Worm (Caenorhabditis elegans) whole organism, L2 larva: ENCODE results near the gene W06G6.17.

Source experiments
- R02D3.7 ChIP-seq: fragments of 150-350 bp; optimal IDR thresholded peaks from 2 replicates; lab custom pipeline; 2014; ENCODE audit warnings: missing biosample characterization, missing genetic modification characterization
- lin-39 ChIP-seq: fragments of 150-350 bp; optimal IDR thresholded peaks from 2 replicates; lab custom pipeline; 2014; ENCODE audit warnings: missing biosample characterization, missing genetic modification reagents, missing genetic modification characterization
- nhr-11 ChIP-seq: fragments of 150-350 bp; optimal IDR thresholded peaks from 2 replicates; lab custom pipeline; 2014; ENCODE audit warnings: missing biosample characterization, missing genetic modification characterization
- skn-1 ChIP-seq: sonication (generic microtip); optimal IDR thresholded peaks from 2 replicates; lab custom pipeline; 2017; ENCODE audit warnings: missing biosample characterization, missing genetic modification characterization

ce11 chrV:16675553-16675952 is 30.5 kb upstream of the W06G6.17 start, which contains the start of gene srz-1:
- TF ChIP-seq lin-39, result no peak
- TF ChIP-seq R02D3.7 (tag; lab: Kevin White, UChicago), result no peak
- TF ChIP-seq nhr-11 (tag; lab: Kevin White, UChicago), result no peak
- TF ChIP-seq skn-1 (tag; lab: Kevin White, UChicago), result no peak
